Worm (Caenorhabditis elegans) whole organism, midembryonic: ENCODE data around the gene fip-7.

Source experiments
- T22C8.4 ChIP-seq: fragments of 200-800 bp; sonication (Bioruptor generic); IDR thresholded peaks from 2 replicates; pipeline ENCODE4 v1.3.6; 2022; ENCODE audit warnings: missing genetic modification characterization, missing compliant biosample characterization
- cog-1 ChIP-seq: sonication (generic microtip); optimal IDR thresholded peaks from 2 replicates; lab custom pipeline; 2016; ENCODE audit warnings: missing genetic modification characterization, missing compliant biosample characterization
- flt-1 ChIP-seq: fragments of 200-800 bp; sonication (Bioruptor generic); IDR thresholded peaks from 2 replicates; pipeline ENCODE4 v1.3.6; 2022; ENCODE audit warnings: missing genetic modification characterization, missing compliant biosample characterization
- klf-2 ChIP-seq: fragments of 200-800 bp; sonication (Bioruptor generic); conservative IDR thresholded peaks from 2 replicates; pipeline ENCODE4 v1.3.6; 2022; ENCODE audit warnings: missing genetic modification reagents, missing genetic modification characterization, missing compliant biosample characterization
- med-1 ChIP-seq: sonication (generic microtip); optimal IDR thresholded peaks from 2 replicates; lab custom pipeline; 2017; ENCODE audit warnings: missing genetic modification characterization, mild to moderate bottlenecking, missing compliant biosample characterization, antibody characterized with exemption, missing genetic modification reagents; ENCODE audit not compliant: insufficient read depth
- ref-1 ChIP-seq: fragments of 200-800 bp; sonication (Bioruptor generic); conservative IDR thresholded peaks from 2 replicates; pipeline ENCODE4 v1.3.6; 2022; ENCODE audit warnings: missing genetic modification reagents, missing genetic modification characterization, missing compliant biosample characterization
- tab-1 ChIP-seq: fragments of 200-800 bp; sonication (Bioruptor generic); IDR thresholded peaks from 2 replicates; pipeline ENCODE4 v1.3.6; 2022; ENCODE audit warnings: missing genetic modification characterization, missing compliant biosample characterization
- ztf-23 ChIP-seq: fragments of 200-800 bp; sonication (Bioruptor generic); IDR thresholded peaks from 2 replicates; pipeline ENCODE4 v1.3.6; 2022; ENCODE audit warnings: missing genetic modification reagents, missing genetic modification characterization, missing compliant biosample characterization
- ztf-29 ChIP-seq: fragments of 200-800 bp; sonication (Bioruptor generic); IDR thresholded peaks from 2 replicates; pipeline ENCODE4 v1.3.6; 2022; ENCODE audit warnings: missing genetic modification reagents, missing genetic modification characterization, missing compliant biosample characterization

- TF ChIP-seq T22C8.4 (GFP tag; lab: Robert Waterston, UW) = no peak
- TF ChIP-seq klf-2 (GFP tag; lab: Robert Waterston, UW) = no peak
- no peak for TF ChIP-seq flt-1 (GFP tag; lab: Robert Waterston, UW)
- no peak for TF ChIP-seq med-1 (GFP tag; lab: Kevin White, UChicago)
- no peak for TF ChIP-seq tab-1 (GFP tag; lab: Robert Waterston, UW)
- TF ChIP-seq ztf-23 = no peak
- TF ChIP-seq ztf-29 (GFP tag; lab: Robert Waterston, UW) = no peak
- no peak for TF ChIP-seq cog-1
- TF ChIP-seq ref-1 (GFP tag; lab: Robert Waterston, UW) = no peak
These were observed 3.8 kb downstream of the fip-7 start for ce11 chrIV:16629815-16630214.
